Worm (Caenorhabditis elegans) whole organism, late embryonic: Measurements from ENCODE around the gene clec-187.

Source experiments
- ama-1 ChIP-seq: fragments of 150-350 bp; optimal IDR thresholded peaks from 2 replicates; lab custom pipeline; 2014
- ceh-30 ChIP-seq: fragments of 150-350 bp; optimal IDR thresholded peaks from 2 replicates; lab custom pipeline; 2014; ENCODE audit warnings: missing biosample characterization, missing genetic modification characterization
- elt-2 ChIP-seq: sonication (generic microtip); optimal IDR thresholded peaks from 2 replicates; lab custom pipeline; 2016; ENCODE audit warnings: missing genetic modification reagents, missing genetic modification characterization, missing compliant biosample characterization
- fax-1 ChIP-seq: sonication (generic microtip); optimal IDR thresholded peaks from 2 replicates; lab custom pipeline; 2016; ENCODE audit warnings: missing genotype, missing genetic modification characterization, missing compliant biosample characterization
- hlh-8 ChIP-seq: sonication (generic microtip); optimal IDR thresholded peaks from 2 replicates; lab custom pipeline; 2016; ENCODE audit warnings: missing genotype, missing genetic modification characterization, missing compliant biosample characterization
- pqm-1 ChIP-seq: sonication (generic microtip); optimal IDR thresholded peaks from 2 replicates; lab custom pipeline; 2016; ENCODE audit warnings: missing genetic modification characterization, missing compliant biosample characterization
- sdc-2 ChIP-seq: sonication (generic microtip); optimal IDR thresholded peaks from 2 replicates; lab custom pipeline; 2016; ENCODE audit warnings: missing genotype, missing genetic modification characterization, missing compliant biosample characterization
- tbx-2 ChIP-seq: sonication (generic microtip); optimal IDR thresholded peaks from 2 replicates; lab custom pipeline; 2016; ENCODE audit warnings: missing genetic modification characterization, missing compliant biosample characterization
- unc-3 ChIP-seq, 2 experiments: fragments of 200-800 bp in 1 of 2; sonication (Bioruptor generic) in 1 of 2; sonication (generic microtip) in 1 of 2; conservative IDR thresholded peaks in 1 of 2; optimal IDR thresholded peaks in 1 of 2; 2 replicates each; pipeline versions ENCODE4 v1.3.6 to Lab custom; 2016 to 2022; ENCODE audit warnings: missing compliant biosample characterization in 2 of 2, missing genetic modification characterization in 2 of 2, missing genetic modification reagents in 1 of 2
- unc-42 ChIP-seq: sonication (generic microtip); optimal IDR thresholded peaks from 2 replicates; lab custom pipeline; 2016; ENCODE audit warnings: missing genotype, missing genetic modification characterization, missing compliant biosample characterization

DNA sequence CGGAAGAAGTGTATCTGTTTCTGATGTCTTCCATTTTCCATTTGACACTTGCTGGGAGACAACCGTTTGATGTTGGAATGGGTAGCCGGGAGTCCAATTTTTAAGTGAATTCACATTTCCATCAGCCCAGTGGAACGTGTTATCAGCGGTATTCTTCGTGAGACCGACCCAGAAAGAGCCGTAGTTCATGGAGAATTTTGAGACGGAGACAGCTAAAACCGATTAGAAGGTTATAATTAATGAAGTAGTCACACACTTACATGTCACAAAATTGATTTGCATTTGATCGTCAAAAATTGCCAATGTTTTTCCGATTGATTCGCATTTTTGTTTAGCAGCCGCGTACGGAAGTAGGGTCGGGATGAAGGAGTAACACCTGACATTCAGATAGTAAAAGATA lies 1.9 kb downstream of the clec-187 start:
- TF ChIP-seq elt-2 (no peak), ama-1 (lab: Kevin White, UChicago) (no peak), pqm-1 (tag; lab: Kevin White, UChicago) (no peak), unc-42 (tag; lab: Kevin White, UChicago) (no peak), tbx-2 (tag; lab: Kevin White, UChicago) (no peak), unc-3 (GFP tag; conservative IDR thresholded peaks at IDR 0.05; lab: Robert Waterston, UW) (no peak), unc-3 (tag; optimal IDR thresholded peaks at IDR 0.05; lab: Kevin White, UChicago) (no peak), ceh-30 (tag; lab: Kevin White, UChicago) (no peak), sdc-2 (no peak), hlh-8 (no peak), fax-1 (no peak)
